Fruit fly (Drosophila melanogaster) whole organism, embryonic: ENCODE data around the gene CG10337.

Experiments used
- Adf1 ChIP-seq: fragments of 200-800 bp; sonication (Bioruptor generic); IDR thresholded peaks from 2 replicates; pipeline ENCODE4 v1.3.6; 2022; ENCODE audit warnings: missing biosample characterization, missing genetic modification characterization
- BtbVII ChIP-seq: fragments of 200-800 bp; sonication (Bioruptor generic); optimal IDR thresholded peaks from 3 replicates; lab custom pipeline; 2017; ENCODE audit warnings: missing biosample characterization, mild to moderate bottlenecking, missing genetic modification characterization
- CG10321 ChIP-seq: fragments of 200-800 bp; sonication (Bioruptor generic); IDR thresholded peaks from 2 replicates; pipeline ENCODE4 v1.3.6; 2022; ENCODE audit warnings: missing biosample characterization, missing genetic modification characterization
- CG10431 ChIP-seq: fragments of 200-800 bp; sonication (Bioruptor generic); optimal IDR thresholded peaks from 3 replicates; lab custom pipeline; 2018; ENCODE audit warnings: missing biosample characterization, mild to moderate bottlenecking, missing genetic modification characterization
- CG12769 ChIP-seq: fragments of 200-800 bp; sonication (Bioruptor generic); optimal IDR thresholded peaks from 2 replicates; lab custom pipeline; 2019; ENCODE audit warnings: missing biosample characterization, mild to moderate bottlenecking, missing genetic modification characterization, moderate library complexity
- CG13624 ChIP-seq: fragments of 200-800 bp; sonication (Bioruptor generic); optimal IDR thresholded peaks from 2 replicates; lab custom pipeline; 2016; ENCODE audit warnings: missing biosample characterization, missing genetic modification characterization
- CG14860 ChIP-seq: fragments of 200-800 bp; sonication (Bioruptor generic); IDR thresholded peaks from 3 replicates; pipeline ENCODE4 v1.3.6; 2022; ENCODE audit warnings: missing biosample characterization, missing genetic modification characterization; ENCODE audit not compliant: partially characterized antibody
- CG14965 ChIP-seq: fragments of 200-800 bp; sonication (Bioruptor generic); optimal IDR thresholded peaks from 2 replicates; lab custom pipeline; 2016; ENCODE audit warnings: missing biosample characterization, missing genetic modification characterization, borderline replicate concordance
- CG1603 ChIP-seq: fragments of 200-800 bp; sonication (Bioruptor generic); optimal IDR thresholded peaks from 2 replicates; lab custom pipeline; 2019; ENCODE audit warnings: missing biosample characterization, mild to moderate bottlenecking, missing genetic modification characterization, moderate library complexity
- CG17361 ChIP-seq: fragments of 200-800 bp; sonication (Bioruptor generic); IDR thresholded peaks from 3 replicates; pipeline ENCODE4 v1.3.6; 2022; ENCODE audit warnings: missing biosample characterization, missing genetic modification characterization
- CG17829 ChIP-seq: fragments of 200-800 bp; optimal IDR thresholded peaks from 2 replicates; lab custom pipeline; 2019; ENCODE audit warnings: missing biosample characterization, mild to moderate bottlenecking, missing genetic modification characterization, moderate library complexity
- CG3163 ChIP-seq: fragments of 200-800 bp; sonication (Bioruptor generic); optimal IDR thresholded peaks from 3 replicates; lab custom pipeline; 2016; ENCODE audit warnings: missing biosample characterization, missing genetic modification characterization
- CG32767 ChIP-seq: fragments of 200-800 bp; sonication (Bioruptor generic); IDR thresholded peaks from 2 replicates; pipeline ENCODE4 v1.3.6; 2022; ENCODE audit warnings: missing biosample characterization, missing genetic modification characterization
- CG6791 ChIP-seq: fragments of 200-800 bp; sonication (Bioruptor generic); IDR thresholded peaks from 3 replicates; pipeline ENCODE4 v1.3.6; 2022; ENCODE audit warnings: missing biosample characterization, missing genetic modification characterization; ENCODE audit not compliant: partially characterized antibody
- CG8290 ChIP-seq, 3 experiments: fragments of 200-800 bp; sonication (Bioruptor generic); optimal IDR thresholded peaks; 2 replicates each; lab custom pipeline; 2016 to 2019; ENCODE audit warnings: missing biosample characterization in 3 of 3, missing genetic modification characterization in 3 of 3, mild to moderate bottlenecking in 2 of 3, moderate library complexity in 1 of 3
- CG9727 ChIP-seq: fragments of 200-800 bp; sonication (Bioruptor generic); optimal IDR thresholded peaks from 3 replicates; lab custom pipeline; 2017; ENCODE audit warnings: missing biosample characterization, mild to moderate bottlenecking, missing genetic modification characterization
- CHES-1-like ChIP-seq: fragments of 200-800 bp; sonication (Bioruptor generic); optimal IDR thresholded peaks from 2 replicates; lab custom pipeline; 2016; ENCODE audit warnings: missing biosample characterization, missing genetic modification characterization
- Eip74EF ChIP-seq, 2 experiments: fragments of 200-800 bp in 1 of 2; fragments of >200 bp in 1 of 2; sonication (Bioruptor generic) in 1 of 2; optimal IDR thresholded peaks; 2 replicates each; lab custom pipeline; 2017 to 2019; ENCODE audit warnings: missing biosample characterization in 2 of 2, missing genetic modification characterization in 2 of 2, mild to moderate bottlenecking in 1 of 2, moderate library complexity in 1 of 2
- Hr3 ChIP-seq: fragments of 200-800 bp; sonication (Bioruptor generic); optimal IDR thresholded peaks from 3 replicates; lab custom pipeline; 2016; ENCODE audit warnings: missing biosample characterization, missing genetic modification characterization
- Rfx ChIP-seq: fragments of 200-800 bp; sonication (Bioruptor generic); IDR thresholded peaks from 2 replicates; pipeline ENCODE4 v1.3.6; 2022; ENCODE audit warnings: missing biosample characterization, missing genetic modification characterization
- Sin3A ChIP-seq: fragments of >200 bp; optimal IDR thresholded peaks from 2 replicates; lab custom pipeline; 2018
- Stat92E ChIP-seq, 3 experiments: fragments of >200 bp in 2 of 3; fragments of 200-800 bp in 1 of 3; sonication (Bioruptor generic) in 1 of 3; optimal IDR thresholded peaks; 2 replicates each; lab custom pipeline; 2017 to 2019; ENCODE audit warnings: missing biosample characterization in 3 of 3, missing genetic modification characterization in 3 of 3, mild to moderate bottlenecking in 1 of 3, moderate library complexity in 1 of 3
- Trl ChIP-seq, 3 experiments: fragments of >200 bp in 2 of 3; fragments of 200-800 bp in 1 of 3; sonication (Bioruptor generic) in 1 of 3; optimal IDR thresholded peaks; 2 replicates in 1 of 3; 3 replicates in 2 of 3; lab custom pipeline; 2016 to 2017; ENCODE audit warnings: missing biosample characterization in 1 of 3, missing genetic modification characterization in 1 of 3
- amos ChIP-seq: fragments of 200-800 bp; sonication (Bioruptor generic); IDR thresholded peaks from 2 replicates; pipeline ENCODE4 v1.3.6; 2022; ENCODE audit warnings: missing biosample characterization, missing genetic modification characterization; ENCODE audit not compliant: partially characterized antibody
- bbx ChIP-seq: fragments of 200-800 bp; sonication (Bioruptor generic); IDR thresholded peaks from 2 replicates; pipeline ENCODE4 v1.3.6; 2022; ENCODE audit warnings: missing biosample characterization, missing genetic modification characterization; ENCODE audit not compliant: partially characterized antibody
- ci ChIP-seq: fragments of 200-800 bp; sonication (Bioruptor generic); IDR thresholded peaks from 3 replicates; pipeline ENCODE4 v1.3.6; 2022; ENCODE audit warnings: missing biosample characterization, missing genetic modification characterization
- gro ChIP-seq: fragments of 200-800 bp; sonication (Bioruptor generic); optimal IDR thresholded peaks from 2 replicates; lab custom pipeline; 2016; ENCODE audit warnings: missing biosample characterization, missing genetic modification characterization
- hkb ChIP-seq, 2 experiments: fragments of 200-800 bp in 1 of 2; fragments of >200 bp in 1 of 2; sonication (Bioruptor generic) in 1 of 2; IDR thresholded peaks in 1 of 2; optimal IDR thresholded peaks in 1 of 2; 2 replicates each; pipeline versions ENCODE4 v1.3.6 to Lab custom; 2017 to 2022; ENCODE audit warnings: missing biosample characterization in 1 of 2, missing genetic modification characterization in 1 of 2
- jing ChIP-seq: fragments of 200-800 bp; sonication (Bioruptor generic); optimal IDR thresholded peaks from 2 replicates; lab custom pipeline; 2018; ENCODE audit warnings: missing biosample characterization, mild to moderate bottlenecking, missing genetic modification characterization
- lola ChIP-seq, 3 experiments: fragments of >200 bp in 2 of 3; fragments of 200-800 bp in 1 of 3; sonication (Bioruptor generic) in 1 of 3; optimal IDR thresholded peaks; 2 replicates each; lab custom pipeline; 2017 to 2019; ENCODE audit warnings: missing biosample characterization in 3 of 3, missing genetic modification characterization in 3 of 3, mild to moderate bottlenecking in 1 of 3, moderate library complexity in 1 of 3
- nerfin-1 ChIP-seq: fragments of 200-800 bp; sonication (Bioruptor generic); optimal IDR thresholded peaks from 3 replicates; lab custom pipeline; 2019; ENCODE audit warnings: missing biosample characterization, mild to moderate bottlenecking, missing genetic modification characterization, moderate library complexity
- nom ChIP-seq: fragments of 200-800 bp; sonication (Bioruptor generic); optimal IDR thresholded peaks from 2 replicates; lab custom pipeline; 2017; ENCODE audit warnings: missing biosample characterization, missing genetic modification characterization, mild to moderate bottlenecking, moderate library complexity, missing genetic modification reagents
- pros ChIP-seq: fragments of 200-800 bp; sonication (Bioruptor generic); optimal IDR thresholded peaks from 3 replicates; lab custom pipeline; 2019; ENCODE audit warnings: missing biosample characterization, mild to moderate bottlenecking, missing genetic modification characterization, moderate library complexity
- pzg ChIP-seq: fragments of 200-800 bp; sonication (Bioruptor generic); optimal IDR thresholded peaks from 3 replicates; lab custom pipeline; 2018; ENCODE audit warnings: missing biosample characterization, mild to moderate bottlenecking, missing genetic modification characterization, moderate library complexity
- rib ChIP-seq: fragments of 200-800 bp; sonication (Bioruptor generic); IDR thresholded peaks from 2 replicates; pipeline ENCODE4 v1.3.6; 2022; ENCODE audit warnings: missing biosample characterization, missing genetic modification characterization
- sens ChIP-seq: fragments of 200-800 bp; sonication (Bioruptor generic); peaks from one replicate; lab custom pipeline; 2016; ENCODE audit warnings: missing biosample characterization, missing genetic modification characterization
- slbo ChIP-seq: fragments of 200-800 bp; sonication (Bioruptor generic); IDR thresholded peaks from 2 replicates; pipeline ENCODE4 v1.3.6; 2022; ENCODE audit warnings: missing biosample characterization, missing genetic modification characterization
- unc-4 ChIP-seq: fragments of 200-800 bp; sonication (Bioruptor generic); IDR thresholded peaks from 2 replicates; pipeline ENCODE4 v1.3.6; 2022; ENCODE audit warnings: missing biosample characterization, missing genetic modification characterization; ENCODE audit not compliant: partially characterized antibody
- wdn ChIP-seq: fragments of 200-800 bp; sonication (Bioruptor generic); IDR thresholded peaks from 2 replicates; pipeline ENCODE4 v1.3.6; 2022; ENCODE audit warnings: missing biosample characterization, missing genetic modification characterization
- zen2 ChIP-seq: fragments of 200-800 bp; sonication (Bioruptor generic); IDR thresholded peaks from 3 replicates; pipeline ENCODE4 v1.3.6; 2022; ENCODE audit warnings: missing biosample characterization, missing genetic modification characterization; ENCODE audit not compliant: partially characterized antibody
- zfh1 ChIP-seq: fragments of 200-800 bp; sonication (Bioruptor generic); IDR thresholded peaks from 3 replicates; pipeline ENCODE4 v1.3.6; 2022; ENCODE audit warnings: missing biosample characterization, missing genetic modification characterization

CG10337 gene

dm6 chr2L:19572496-19573317 is 25.9 kb upstream of the CG10337 start (continued):
- TF ChIP-seq zfh1 (GFP tag; lab: Robert Waterston, UW) (peak; percentile 64; the same call in 2 of the 3 replicates), CG14860 (GFP tag; lab: Robert Waterston, UW) (no peak), sens (GFP tag; lab: Kevin White, UChicago) (peak; percentile 94)
- TF ChIP-seq, all 482 proteins: peak for 279

- TF ChIP-seq CHES-1-like (GFP tag; lab: Kevin White, UChicago) (peak; percentile 44), pros (GFP tag; lab: Kevin White, UChicago) (peak; percentile 79), wdn (GFP tag; lab: Robert Waterston, UW) (no peak), CG12769 (tag; lab: Kevin White, UChicago) (peak; percentile 79), gro (GFP tag; lab: Kevin White, UChicago) (peak; percentile 38), CG13624 (GFP tag; lab: Kevin White, UChicago) (peak; percentile 58), nom (GFP tag; lab: Kevin White, UChicago) (peak; percentile 34), Trl (optimal IDR thresholded peaks at IDR 0.05; lab: Kevin White, UChicago) (peak; percentile 87 to 98), Trl (GFP tag; optimal IDR thresholded peaks at IDR 0.05; lab: Kevin White, UChicago) (peak; percentile 28), CG10431 (GFP tag; lab: Kevin White, UChicago) (peak; percentile 79), CG14965 (no peak), CG3163 (GFP tag; lab: Kevin White, UChicago) (peak; percentile 45), bbx (GFP tag; lab: Robert Waterston, UW) (peak; percentile 36), CG17829 (tag; lab: Kevin White, UChicago) (peak; percentile 39), zen2 (GFP tag; lab: Robert Waterston, UW) (0 out of 3 replicates have a peak, but pooled peaks have one; percentile 38), ci (GFP tag; lab: Robert Waterston, UW) (peak; percentile 32; the same call in 1 of the 3 replicates), hkb (optimal IDR thresholded peaks at IDR 0.05; lab: Kevin White, UChicago) (peak; percentile 51), hkb (GFP tag; IDR thresholded peaks at IDR 0.05; lab: Robert Waterston, UW) (peak; percentile 77), CG6791 (GFP tag; lab: Robert Waterston, UW) (peak; percentile 50; the same call in 2 of the 3 replicates), CG32767 (GFP tag; lab: Robert Waterston, UW) (peak; percentile 82), lola (GFP tag; optimal IDR thresholded peaks at IDR 0.05; lab: Kevin White, UChicago) (peak in 1 of 3 experiments; percentile 66), CG8290 (GFP tag; optimal IDR thresholded peaks at IDR 0.05; lab: Kevin White, UChicago) (no peak), CG8290 (tag; optimal IDR thresholded peaks at IDR 0.05; lab: Kevin White, UChicago) (peak in 1 of 2 experiments; percentile 41), Sin3A (lab: Kevin White, UChicago) (peak; percentile 19), Rfx (GFP tag; lab: Robert Waterston, UW) (no peak), rib (peak; percentile 97), nerfin-1 (tag; lab: Kevin White, UChicago) (peak; percentile 100), slbo (no peak), CG9727 (GFP tag; lab: Kevin White, UChicago) (no peak), Stat92E (GFP tag; optimal IDR thresholded peaks at IDR 0.05; lab: Kevin White, UChicago) (peak in 1 of 3 experiments; percentile 87), Hr3 (GFP tag; lab: Kevin White, UChicago) (no peak), unc-4 (peak; percentile 31; the same call in 1 of the 2 replicates), pzg (GFP tag; lab: Kevin White, UChicago) (no peak), jing (GFP tag; lab: Kevin White, UChicago) (no peak), BtbVII (GFP tag; lab: Kevin White, UChicago) (peak; percentile 0), CG17361 (GFP tag; lab: Robert Waterston, UW) (no peak), CG1603 (tag; lab: Kevin White, UChicago) (peak; percentile 9), amos (GFP tag; lab: Robert Waterston, UW) (0 out of 2 replicates have a peak, but pooled peaks have one; percentile 11), Eip74EF (GFP tag; optimal IDR thresholded peaks at IDR 0.05; lab: Kevin White, UChicago) (no peak), CG10321 (GFP tag; lab: Robert Waterston, UW) (peak; percentile 27; the same call in 1 of the 2 replicates), Adf1 (GFP tag; lab: Robert Waterston, UW) (peak; percentile 53; the same call in 1 of the 2 replicates)
Measured at dm6 chr2L:19571574-19572495, 25.1 kb upstream of the CG10337 start.
